Worm (Caenorhabditis elegans) whole organism, young adult: Measurements from ENCODE around the gene ncx-2.

Experiments used
- C06A6.2 ChIP-seq: fragments of 200-800 bp; sonication (Bioruptor generic); conservative IDR thresholded peaks from 2 replicates; pipeline ENCODE4 v1.3.6; 2022; ENCODE audit warnings: missing genetic modification characterization, missing compliant biosample characterization
- F10E7.11 ChIP-seq: sonication (generic microtip); optimal IDR thresholded peaks from 2 replicates; lab custom pipeline; 2017; ENCODE audit warnings: mild to moderate bottlenecking, missing genetic modification characterization, moderate library complexity, missing compliant biosample characterization
- F33H1.4 ChIP-seq: fragments of 200-800 bp; sonication (Bioruptor generic); IDR thresholded peaks from 2 replicates; pipeline ENCODE4 v1.3.6; 2022; ENCODE audit warnings: missing genetic modification reagents, missing genetic modification characterization, missing compliant biosample characterization
- F39B2.1 ChIP-seq: fragments of 200-800 bp; sonication (Bioruptor generic); IDR thresholded peaks from 2 replicates; pipeline ENCODE4 v1.3.6; 2022; ENCODE audit warnings: missing genetic modification reagents, missing genetic modification characterization, missing compliant biosample characterization
- F49E8.2 ChIP-seq: sonication (generic microtip); optimal IDR thresholded peaks from 3 replicates; lab custom pipeline; 2017; ENCODE audit warnings: missing genetic modification characterization, mild to moderate bottlenecking, missing compliant biosample characterization, antibody characterized with exemption, moderate library complexity; ENCODE audit not compliant: insufficient read depth
- F55B11.4 ChIP-seq: sonication (generic microtip); optimal IDR thresholded peaks from 2 replicates; lab custom pipeline; 2016; ENCODE audit warnings: missing compliant biosample characterization, missing genetic modification characterization, borderline replicate concordance; ENCODE audit not compliant: insufficient read depth
- K12H6.12 ChIP-seq: fragments of 200-800 bp; sonication (Bioruptor generic); optimal IDR thresholded peaks from 2 replicates; lab custom pipeline; 2018; ENCODE audit warnings: mild to moderate bottlenecking, missing genetic modification characterization, missing compliant biosample characterization
- T07F8.4 ChIP-seq: sonication (generic microtip); optimal IDR thresholded peaks from 2 replicates; lab custom pipeline; 2016; ENCODE audit warnings: mild to moderate bottlenecking, missing genetic modification characterization, moderate library complexity, missing compliant biosample characterization
- Y53G8AR.9 ChIP-seq: fragments of 200-800 bp; sonication (Bioruptor generic); conservative IDR thresholded peaks from 2 replicates; pipeline ENCODE4 v1.3.6; 2022; ENCODE audit warnings: missing genetic modification reagents, missing genetic modification characterization, missing compliant biosample characterization
- Y67H2A.10 ChIP-seq: fragments of 200-800 bp; sonication (Bioruptor generic); conservative IDR thresholded peaks from 2 replicates; pipeline ENCODE4 v1.3.6; 2022; ENCODE audit warnings: missing genetic modification reagents, missing genetic modification characterization, missing compliant biosample characterization
- ZK185.1 ChIP-seq: sonication (generic microtip); optimal IDR thresholded peaks from 2 replicates; lab custom pipeline; 2016; ENCODE audit warnings: mild to moderate bottlenecking, missing genetic modification characterization, missing compliant biosample characterization; ENCODE audit not compliant: poor library complexity, severe bottlenecking
- akir-1 ChIP-seq: fragments of 200-800 bp; sonication (Bioruptor generic); optimal IDR thresholded peaks from 2 replicates; lab custom pipeline; 2018; ENCODE audit warnings: mild to moderate bottlenecking, missing genetic modification characterization, moderate library complexity, missing compliant biosample characterization
- aptf-2 ChIP-seq: fragments of 200-800 bp; sonication (Bioruptor generic); conservative IDR thresholded peaks from 2 replicates; pipeline ENCODE4 v1.3.6; 2022; ENCODE audit warnings: missing genetic modification reagents, missing genetic modification characterization, missing compliant biosample characterization
- athp-1 ChIP-seq: sonication (generic microtip); optimal IDR thresholded peaks from 2 replicates; lab custom pipeline; 2017; ENCODE audit warnings: mild to moderate bottlenecking, missing genetic modification characterization, missing compliant biosample characterization
- ceh-40 ChIP-seq: fragments of 200-800 bp; sonication (Bioruptor generic); IDR thresholded peaks from 2 replicates; pipeline ENCODE4 v1.3.6; 2022; ENCODE audit warnings: missing genetic modification characterization, missing compliant biosample characterization
- ceh-79 ChIP-seq: sonication (generic microtip); optimal IDR thresholded peaks from 2 replicates; lab custom pipeline; 2017; ENCODE audit warnings: mild to moderate bottlenecking, missing genetic modification characterization, missing compliant biosample characterization
- chd-7 ChIP-seq: sonication (generic microtip); optimal IDR thresholded peaks from 2 replicates; lab custom pipeline; 2016; ENCODE audit warnings: mild to moderate bottlenecking, missing genetic modification characterization, moderate library complexity, missing compliant biosample characterization
- die-1 ChIP-seq: sonication (generic microtip); optimal IDR thresholded peaks from 2 replicates; lab custom pipeline; 2016; ENCODE audit warnings: missing genotype, mild to moderate bottlenecking, missing genetic modification characterization, missing compliant biosample characterization
- dpff-1 ChIP-seq: sonication (generic microtip); optimal IDR thresholded peaks from 2 replicates; lab custom pipeline; 2017; ENCODE audit warnings: mild to moderate bottlenecking, missing genetic modification characterization, missing compliant biosample characterization
- dpl-1 ChIP-seq: fragments of 150-350 bp; optimal IDR thresholded peaks from 2 replicates; lab custom pipeline; 2014; ENCODE audit warnings: missing biosample characterization, missing genetic modification reagents, missing genetic modification characterization
- egl-18 ChIP-seq: fragments of 200-800 bp; sonication (Bioruptor generic); IDR thresholded peaks from 2 replicates; pipeline ENCODE4 v1.3.6; 2022; ENCODE audit warnings: missing genetic modification reagents, missing genetic modification characterization, missing compliant biosample characterization
- egrh-3 ChIP-seq: fragments of 200-800 bp; sonication (Bioruptor generic); IDR thresholded peaks from 2 replicates; pipeline ENCODE4 v1.3.6; 2022; ENCODE audit warnings: missing genetic modification reagents, missing genetic modification characterization, missing compliant biosample characterization
- ekl-4 ChIP-seq: fragments of 200-800 bp; sonication (Bioruptor generic); IDR thresholded peaks from 2 replicates; pipeline ENCODE4 v1.3.6; 2022; ENCODE audit warnings: missing genetic modification reagents, missing genetic modification characterization, missing compliant biosample characterization
- ets-4 ChIP-seq: fragments of 200-800 bp; sonication (Bioruptor generic); optimal IDR thresholded peaks from 2 replicates; lab custom pipeline; 2018; ENCODE audit warnings: mild to moderate bottlenecking, missing genetic modification characterization, missing compliant biosample characterization
- gei-17 ChIP-seq: fragments of 200-800 bp; sonication (Bioruptor generic); optimal IDR thresholded peaks from 2 replicates; lab custom pipeline; 2018; ENCODE audit warnings: mild to moderate bottlenecking, missing genetic modification characterization, missing compliant biosample characterization
- hlh-12 ChIP-seq: sonication (generic microtip); optimal IDR thresholded peaks from 2 replicates; lab custom pipeline; 2016; ENCODE audit warnings: missing genetic modification characterization, missing compliant biosample characterization
- hmg-1.2 ChIP-seq: fragments of 200-800 bp; sonication (Bioruptor generic); IDR thresholded peaks from 2 replicates; pipeline ENCODE4 v1.3.6; 2022; ENCODE audit warnings: missing genetic modification reagents, missing genetic modification characterization, missing compliant biosample characterization
- hrde-1 ChIP-seq: sonication (generic microtip); optimal IDR thresholded peaks from 2 replicates; lab custom pipeline; 2016; ENCODE audit warnings: missing genetic modification characterization, mild to moderate bottlenecking, missing compliant biosample characterization, moderate library complexity, missing genotype, missing genetic modification reagents, borderline replicate concordance
- lag-1 ChIP-seq: fragments of 200-800 bp; sonication (Bioruptor generic); IDR thresholded peaks from 2 replicates; pipeline ENCODE4 v1.3.6; 2022; ENCODE audit warnings: missing genetic modification reagents, missing genetic modification characterization, missing compliant biosample characterization
- lin-26 ChIP-seq: fragments of 200-800 bp; sonication (Bioruptor generic); IDR thresholded peaks from 2 replicates; pipeline ENCODE4 v1.3.6; 2022; ENCODE audit warnings: missing genetic modification reagents, missing genetic modification characterization, missing compliant biosample characterization
- lin-40 ChIP-seq: sonication (generic microtip); optimal IDR thresholded peaks from 2 replicates; lab custom pipeline; 2016; ENCODE audit warnings: missing genetic modification characterization, mild to moderate bottlenecking, missing compliant biosample characterization, missing genotype, missing genetic modification reagents
- madf-10 ChIP-seq: sonication (generic microtip); optimal IDR thresholded peaks from 2 replicates; lab custom pipeline; 2016; ENCODE audit warnings: mild to moderate bottlenecking, missing genetic modification characterization, missing compliant biosample characterization
- madf-6 ChIP-seq: fragments of 200-800 bp; sonication (Bioruptor generic); IDR thresholded peaks from 2 replicates; pipeline ENCODE4 v1.3.6; 2022; ENCODE audit warnings: missing genetic modification reagents, missing genetic modification characterization, missing compliant biosample characterization
- madf-8 ChIP-seq: fragments of 200-800 bp; sonication (Bioruptor generic); conservative IDR thresholded peaks from 2 replicates; pipeline ENCODE4 v1.3.6; 2022; ENCODE audit warnings: missing genetic modification reagents, missing genetic modification characterization, missing compliant biosample characterization
- mcd-1 ChIP-seq: fragments of 200-800 bp; sonication (Bioruptor generic); IDR thresholded peaks from 2 replicates; pipeline ENCODE4 v1.3.6; 2022; ENCODE audit warnings: missing genetic modification reagents, missing genetic modification characterization, missing compliant biosample characterization
- mel-28 ChIP-seq: sonication (generic microtip); optimal IDR thresholded peaks from 2 replicates; lab custom pipeline; 2016; ENCODE audit warnings: borderline replicate concordance, mild to moderate bottlenecking, missing genetic modification characterization, missing compliant biosample characterization
- nfya-2 ChIP-seq: fragments of 200-800 bp; sonication (Bioruptor generic); IDR thresholded peaks from 2 replicates; pipeline ENCODE4 v1.3.6; 2022; ENCODE audit warnings: missing genetic modification reagents, missing genetic modification characterization, missing compliant biosample characterization
- nhr-120 ChIP-seq: fragments of 200-800 bp; sonication (Bioruptor generic); IDR thresholded peaks from 2 replicates; pipeline ENCODE4 v1.3.6; 2022; ENCODE audit warnings: missing genetic modification characterization, missing compliant biosample characterization
- nhr-179 ChIP-seq: sonication (generic microtip); optimal IDR thresholded peaks from 2 replicates; lab custom pipeline; 2016; ENCODE audit warnings: mild to moderate bottlenecking, missing genetic modification characterization, missing compliant biosample characterization
- nhr-80 ChIP-seq: sonication (generic microtip); optimal IDR thresholded peaks from 2 replicates; lab custom pipeline; 2016; ENCODE audit warnings: missing genetic modification characterization, missing compliant biosample characterization
- pbrm-1 ChIP-seq: fragments of 200-800 bp; sonication (Bioruptor generic); IDR thresholded peaks from 2 replicates; pipeline ENCODE4 v1.3.6; 2022; ENCODE audit warnings: missing genetic modification reagents, missing genetic modification characterization, missing compliant biosample characterization
- rec-8 ChIP-seq, 2 experiments: sonication (generic microtip); optimal IDR thresholded peaks; 2 replicates each; lab custom pipeline; 2016; ENCODE audit warnings: mild to moderate bottlenecking in 2 of 2, missing genetic modification characterization in 2 of 2, missing genetic modification reagents in 2 of 2, missing genotype in 2 of 2, missing biosample characterization in 1 of 2, missing compliant biosample characterization in 1 of 2, moderate library complexity in 1 of 2
- repo-1 ChIP-seq: sonication (generic microtip); optimal IDR thresholded peaks from 2 replicates; lab custom pipeline; 2017; ENCODE audit warnings: mild to moderate bottlenecking, missing genetic modification characterization, missing compliant biosample characterization
- sdz-38 ChIP-seq: sonication (generic microtip); optimal IDR thresholded peaks from 2 replicates; lab custom pipeline; 2016; ENCODE audit warnings: missing genotype, missing genetic modification characterization, missing compliant biosample characterization
- sea-2 ChIP-seq: fragments of 200-800 bp; sonication (Bioruptor generic); IDR thresholded peaks from 2 replicates; pipeline ENCODE4 v1.3.6; 2022; ENCODE audit warnings: missing genetic modification characterization, missing compliant biosample characterization
- tbp1 ChIP-seq: fragments of 200-800 bp; sonication (Bioruptor generic); optimal IDR thresholded peaks from 2 replicates; lab custom pipeline; 2018; ENCODE audit warnings: mild to moderate bottlenecking, missing genetic modification characterization, missing compliant biosample characterization
- zfh-2 ChIP-seq: fragments of 200-800 bp; sonication (Bioruptor generic); conservative IDR thresholded peaks from 2 replicates; pipeline ENCODE4 v1.3.6; 2022; ENCODE audit warnings: missing genetic modification reagents, missing genetic modification characterization, missing compliant biosample characterization
- ztf-25 ChIP-seq: fragments of 200-800 bp; sonication (Bioruptor generic); IDR thresholded peaks from 2 replicates; pipeline ENCODE4 v1.3.6; 2022; ENCODE audit warnings: missing genetic modification reagents, missing genetic modification characterization, missing compliant biosample characterization
- ztf-28 ChIP-seq: fragments of 200-800 bp; sonication (Bioruptor generic); IDR thresholded peaks from 2 replicates; pipeline ENCODE4 v1.3.6; 2022; ENCODE audit warnings: missing genetic modification reagents, missing genetic modification characterization, missing compliant biosample characterization

The ncx-2 gene

DNA sequence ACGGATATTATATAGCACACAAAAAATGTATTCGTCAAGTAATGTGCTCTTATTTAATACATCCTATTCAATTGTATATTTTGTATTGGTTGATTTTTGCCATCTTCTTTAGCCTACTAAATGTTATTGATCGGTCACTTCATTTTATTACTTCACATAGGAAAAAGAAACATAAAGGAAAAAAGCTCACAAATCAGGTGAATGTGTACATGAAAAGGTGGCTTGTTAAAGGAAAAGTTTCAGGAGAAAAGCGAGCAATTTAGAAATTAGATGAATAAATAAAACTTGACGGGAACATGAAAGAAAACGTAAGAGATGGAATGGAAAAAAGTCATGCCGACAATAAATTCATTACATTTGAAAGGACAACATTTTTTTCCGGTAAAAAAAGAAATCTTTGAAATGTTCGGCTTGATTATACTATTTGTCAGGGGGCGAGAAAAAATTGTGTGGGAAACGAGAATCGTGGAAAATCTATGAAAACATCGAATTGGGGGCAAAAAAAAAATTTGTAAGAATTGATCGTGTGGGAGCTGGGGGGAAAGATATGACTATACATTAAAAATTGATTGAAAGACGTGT, 28.0 kb upstream of the ncx-2 start (continued):
- TF ChIP-seq ceh-40 (GFP tag; lab: Robert Waterston, UW), result no peak
- TF ChIP-seq nhr-80 (tag; lab: Kevin White, UChicago), result no peak
- TF ChIP-seq Y67H2A.10 (GFP tag; lab: Robert Waterston, UW), result no peak
- no peak for TF ChIP-seq sea-2 (GFP tag; lab: Robert Waterston, UW)
- TF ChIP-seq repo-1 (tag; lab: Kevin White, UChicago), result peak; percentile 82
- TF ChIP-seq ztf-28 (GFP tag; lab: Robert Waterston, UW), result no peak
- no peak for TF ChIP-seq lag-1 (GFP tag; lab: Robert Waterston, UW)
- no peak for TF ChIP-seq F55B11.4
- TF ChIP-seq F49E8.2, result peak; percentile 52
- no peak for TF ChIP-seq dpl-1 (GFP tag; lab: Kevin White, UChicago)
- TF ChIP-seq ekl-4 (GFP tag; lab: Robert Waterston, UW), result peak; percentile 60; the same call in 1 of the 2 replicates
- TF ChIP-seq F39B2.1, result no peak
- TF ChIP-seq sdz-38 (tag; lab: Kevin White, UChicago), result no peak
- no peak for TF ChIP-seq lin-26 (GFP tag; lab: Robert Waterston, UW)
- peak; percentile 63; the same call in 1 of the 2 replicates for TF ChIP-seq Y53G8AR.9 (GFP tag; lab: Robert Waterston, UW)
- TF ChIP-seq ztf-25 (GFP tag; lab: Robert Waterston, UW), result no peak
- no peak for TF ChIP-seq lin-40 (tag; lab: Kevin White, UChicago)
- TF ChIP-seq die-1 (tag; lab: Kevin White, UChicago), result peak; percentile 38
- TF ChIP-seq madf-6, result peak; percentile 58
- TF ChIP-seq nhr-120 (GFP tag; lab: Robert Waterston, UW), result no peak
- TF ChIP-seq K12H6.12 (tag; lab: Kevin White, UChicago), result no peak
- no peak for TF ChIP-seq mcd-1 (GFP tag; lab: Robert Waterston, UW)
- TF ChIP-seq tbp1 (GFP tag; lab: Kevin White, UChicago), result peak; percentile 29
- no peak for TF ChIP-seq ZK185.1 (tag; lab: Kevin White, UChicago)
- no peak for TF ChIP-seq gei-17 (GFP tag; lab: Kevin White, UChicago)
- TF ChIP-seq mel-28, result no peak
- TF ChIP-seq akir-1 (GFP tag; lab: Kevin White, UChicago), result no peak
- TF ChIP-seq F33H1.4 (GFP tag; lab: Robert Waterston, UW), result peak; percentile 26
- TF ChIP-seq C06A6.2 (GFP tag; lab: Robert Waterston, UW), result no peak
- TF ChIP-seq aptf-2 (GFP tag; lab: Robert Waterston, UW), result no peak
- TF ChIP-seq egrh-3 (GFP tag; lab: Robert Waterston, UW), result no peak
- no peak for TF ChIP-seq madf-8
- TF ChIP-seq F10E7.11, result no peak
- no peak for TF ChIP-seq egl-18 (GFP tag; lab: Robert Waterston, UW)
- no peak for TF ChIP-seq T07F8.4
- TF ChIP-seq hrde-1 (tag; lab: Kevin White, UChicago), result peak; percentile 42
- no peak for TF ChIP-seq ets-4 (GFP tag; lab: Kevin White, UChicago)
- no peak for TF ChIP-seq hlh-12 (tag; lab: Kevin White, UChicago)
- TF ChIP-seq athp-1 (tag; lab: Kevin White, UChicago), result peak; percentile 52
- peak; percentile 48 for TF ChIP-seq ceh-79 (tag; lab: Kevin White, UChicago)
- no peak for TF ChIP-seq pbrm-1 (GFP tag; lab: Robert Waterston, UW)
- no peak for TF ChIP-seq chd-7 (tag; lab: Kevin White, UChicago)
- no peak for TF ChIP-seq nfya-2 (GFP tag; lab: Robert Waterston, UW)
- no peak for TF ChIP-seq dpff-1 (tag; lab: Kevin White, UChicago)
- no peak for TF ChIP-seq zfh-2 (GFP tag; lab: Robert Waterston, UW)
- TF ChIP-seq madf-10 (tag; lab: Kevin White, UChicago), result no peak
- TF ChIP-seq hmg-1.2 (GFP tag; lab: Robert Waterston, UW), result no peak
- peak in 1 of 2 experiments; percentile 29 for TF ChIP-seq rec-8 (tag; optimal IDR thresholded peaks at IDR 0.05; lab: Kevin White, UChicago)
- no peak for TF ChIP-seq nhr-179
